Worm (Caenorhabditis elegans) whole organism, early embryonic: ENCODE data around the gene hpo-29.
A peak's percentile ranks its signal among the peaks of the same experiment; 100 is the strongest.

Source experiments
- B0310.2 ChIP-seq: sonication (generic microtip); optimal IDR thresholded peaks from 2 replicates; lab custom pipeline; 2016; ENCODE audit warnings: mild to moderate bottlenecking, missing genetic modification characterization, missing compliant biosample characterization
- F13C5.2 ChIP-seq: sonication (generic microtip); optimal IDR thresholded peaks from 2 replicates; lab custom pipeline; 2017; ENCODE audit warnings: mild to moderate bottlenecking, missing genetic modification characterization, inconsistent platforms, missing compliant biosample characterization
- aly-1 ChIP-seq: sonication (generic microtip); optimal IDR thresholded peaks from 2 replicates; lab custom pipeline; 2016; ENCODE audit warnings: missing genetic modification characterization, missing compliant biosample characterization
- ama-1 ChIP-seq: fragments of 150-350 bp; optimal IDR thresholded peaks from 2 replicates; lab custom pipeline; 2014
- ceh-13 ChIP-seq: fragments of 200-800 bp; sonication (Bioruptor generic); optimal IDR thresholded peaks from 2 replicates; lab custom pipeline; 2018; ENCODE audit warnings: mild to moderate bottlenecking, missing genetic modification characterization, missing compliant biosample characterization
- ceh-36 ChIP-seq: sonication (generic microtip); optimal IDR thresholded peaks from 2 replicates; lab custom pipeline; 2016; ENCODE audit warnings: missing genetic modification characterization, inconsistent platforms, missing compliant biosample characterization
- ets-7 ChIP-seq: sonication (generic microtip); optimal IDR thresholded peaks from 2 replicates; lab custom pipeline; 2016; ENCODE audit warnings: missing genotype, missing genetic modification characterization, missing compliant biosample characterization
- flt-1 ChIP-seq: fragments of 200-800 bp; sonication (Bioruptor generic); IDR thresholded peaks from 2 replicates; pipeline ENCODE4 v1.3.6; 2022; ENCODE audit warnings: missing genetic modification characterization, missing compliant biosample characterization
- hmbx-1 ChIP-seq: sonication (generic microtip); optimal IDR thresholded peaks from 2 replicates; lab custom pipeline; 2016; ENCODE audit warnings: mild to moderate bottlenecking, missing genetic modification characterization, missing compliant biosample characterization
- hmg-4 ChIP-seq: fragments of 200-800 bp; sonication (Bioruptor generic); optimal IDR thresholded peaks from 2 replicates; lab custom pipeline; 2018; ENCODE audit warnings: mild to moderate bottlenecking, missing genetic modification characterization, missing compliant biosample characterization
- hnd-1 ChIP-seq: sonication (generic microtip); optimal IDR thresholded peaks from 2 replicates; lab custom pipeline; 2016; ENCODE audit warnings: missing genetic modification characterization, missing compliant biosample characterization
- pes-1 ChIP-seq: fragments of 200-800 bp; sonication (Bioruptor generic); IDR thresholded peaks from 2 replicates; pipeline ENCODE4 v1.3.6; 2022; ENCODE audit warnings: missing genetic modification reagents, missing genetic modification characterization, missing compliant biosample characterization
- scrt-1 ChIP-seq: fragments of 200-800 bp; sonication (Bioruptor generic); IDR thresholded peaks from 2 replicates; pipeline ENCODE4 v1.3.6; 2022; ENCODE audit warnings: missing genetic modification characterization, missing compliant biosample characterization
- sea-1 ChIP-seq: fragments of 200-800 bp; sonication (Bioruptor generic); conservative IDR thresholded peaks from 2 replicates; pipeline ENCODE4 v1.3.6; 2022; ENCODE audit warnings: missing genetic modification characterization, missing compliant biosample characterization
- tbx-11 ChIP-seq: fragments of 200-800 bp; sonication (Bioruptor generic); IDR thresholded peaks from 2 replicates; pipeline ENCODE4 v1.3.6; 2022; ENCODE audit warnings: missing genetic modification characterization, missing compliant biosample characterization
- tbx-37 ChIP-seq: fragments of 200-800 bp; sonication (Bioruptor generic); conservative IDR thresholded peaks from 2 replicates; pipeline ENCODE4 v1.3.6; 2022; ENCODE audit warnings: missing genetic modification reagents, missing genetic modification characterization, missing compliant biosample characterization
- tra-4 ChIP-seq: sonication (generic microtip); optimal IDR thresholded peaks from 2 replicates; lab custom pipeline; 2017; ENCODE audit warnings: missing genetic modification characterization, missing compliant biosample characterization

The hpo-29 gene

DNA sequence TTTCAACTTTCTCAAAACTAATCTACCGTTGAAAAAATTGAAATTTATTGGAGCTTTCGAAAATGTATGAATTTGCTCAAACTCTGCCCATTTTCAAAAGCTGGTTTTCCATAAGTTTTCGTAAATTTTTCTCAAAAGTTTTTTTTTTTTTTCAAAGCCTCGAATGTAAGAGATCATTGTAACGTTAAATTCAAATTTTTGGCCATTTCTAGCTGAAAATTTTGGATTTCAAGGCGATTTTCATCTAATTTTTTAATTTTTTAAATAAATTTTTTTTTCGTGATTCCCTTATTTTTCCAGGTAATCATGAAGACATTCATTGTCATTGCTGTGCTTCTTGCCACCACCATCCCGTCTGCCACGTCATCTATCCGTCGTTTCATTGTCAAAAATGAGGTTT is 5.5 kb upstream of the hpo-29 start, which contains the start of gene hpo-38:
TSS of gene hpo-38 (plus strand) at position 301 of the 400 bp plus-strand sequence.
- TF ChIP-seq ceh-36 (tag; lab: Kevin White, UChicago), result no peak
- no peak for TF ChIP-seq ama-1 (lab: Kevin White, UChicago)
- TF ChIP-seq pes-1 (GFP tag; lab: Robert Waterston, UW), result no peak
- TF ChIP-seq B0310.2, result no peak
- no peak for TF ChIP-seq ets-7 (tag; lab: Kevin White, UChicago)
- no peak for TF ChIP-seq sea-1 (GFP tag; lab: Robert Waterston, UW)
- TF ChIP-seq ceh-13 (GFP tag; lab: Kevin White, UChicago), result no peak
- no peak for TF ChIP-seq F13C5.2 (tag; lab: Kevin White, UChicago)
- TF ChIP-seq flt-1 (GFP tag; lab: Robert Waterston, UW), result no peak
- no peak for TF ChIP-seq tbx-11
- no peak for TF ChIP-seq hnd-1 (tag; lab: Kevin White, UChicago)
- no peak for TF ChIP-seq aly-1
- no peak for TF ChIP-seq hmbx-1 (tag; lab: Kevin White, UChicago)
- no peak for TF ChIP-seq tra-4 (tag; lab: Kevin White, UChicago)
- no peak for TF ChIP-seq hmg-4
- TF ChIP-seq tbx-37 (GFP tag; lab: Robert Waterston, UW), result no peak
- no peak for TF ChIP-seq scrt-1 (GFP tag; lab: Robert Waterston, UW)

DNA sequence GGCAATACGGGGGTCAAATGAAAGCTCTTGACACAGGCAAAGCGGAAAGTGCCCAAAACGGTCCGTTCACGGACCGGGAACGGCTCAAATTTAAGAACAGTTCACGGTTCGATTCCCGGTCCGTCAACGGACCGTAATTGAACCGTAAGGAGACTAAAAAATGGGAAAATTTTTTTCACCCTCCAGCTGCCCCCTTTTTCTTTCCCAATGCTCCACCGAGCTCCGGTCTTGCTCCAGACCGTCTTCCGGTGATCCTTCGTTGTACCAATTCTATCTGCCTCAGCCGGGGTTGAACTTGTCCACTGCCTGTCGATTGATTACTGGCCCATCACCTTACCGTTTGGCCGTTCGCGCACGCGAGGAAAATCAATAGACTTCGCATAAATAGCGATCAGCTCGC is 2.7 kb upstream of the hpo-29 start:
- TF ChIP-seq scrt-1 (GFP tag; lab: Robert Waterston, UW) (peak; percentile 21; the same call in 1 of the 2 replicates), pes-1 (GFP tag; lab: Robert Waterston, UW) (0 out of 2 replicates have a peak, but pooled peaks have one; percentile 23)

- TF ChIP-seq F13C5.2 (tag; lab: Kevin White, UChicago), result peak; percentile 76
- TF ChIP-seq ama-1 (lab: Kevin White, UChicago), result peak; percentile 55
- 0 out of 2 replicates have a peak, but pooled peaks have one; percentile 28 for TF ChIP-seq pes-1 (GFP tag; lab: Robert Waterston, UW)
- no peak for TF ChIP-seq hmbx-1 (tag; lab: Kevin White, UChicago)
- no peak for TF ChIP-seq ets-7 (tag; lab: Kevin White, UChicago)
Observed at ce11 chrIII:235115-235514, 529 bp upstream of the hpo-29 start.

DNA sequence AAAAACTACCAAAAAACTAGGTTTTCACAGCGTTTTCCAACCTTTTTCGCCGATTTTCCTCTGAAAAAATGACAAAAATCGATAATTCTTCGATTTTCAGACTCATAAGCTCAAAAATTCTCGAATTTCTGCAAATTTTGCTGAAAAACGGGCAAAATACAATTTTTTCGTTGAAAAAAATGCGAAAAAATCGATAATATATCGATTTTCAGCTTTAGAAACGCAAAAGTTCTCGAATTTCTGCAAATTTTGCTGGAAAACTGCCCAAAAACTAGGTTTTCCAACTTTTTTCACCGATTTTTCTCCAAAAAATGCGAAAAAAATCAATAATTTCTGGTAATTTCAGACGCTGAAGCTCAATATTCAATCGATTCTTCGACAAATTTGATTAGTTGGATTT is 15.8 kb downstream of the hpo-29 start:
- TF ChIP-seq flt-1 (GFP tag; lab: Robert Waterston, UW) (no peak), ceh-13 (GFP tag; lab: Kevin White, UChicago) (no peak), tbx-11 (no peak)

DNA sequence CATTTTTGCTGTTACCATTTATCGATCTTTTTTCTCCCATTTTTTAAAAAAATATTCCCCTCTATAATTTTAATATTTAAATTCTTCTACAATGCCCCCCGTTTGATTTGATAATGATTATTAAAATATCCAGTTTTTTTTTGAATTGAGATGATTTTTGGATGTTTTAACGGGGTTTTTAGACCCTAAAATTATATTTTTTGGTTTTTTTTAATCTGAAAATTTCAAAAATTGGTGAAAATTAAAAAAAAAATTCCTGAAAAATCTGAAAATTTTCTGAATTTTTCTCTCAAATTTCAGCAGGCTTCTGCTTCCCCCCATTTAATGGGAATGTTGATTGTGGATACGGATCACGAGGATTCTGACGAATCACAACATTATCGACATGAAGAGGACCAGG is 18.6 kb downstream of the hpo-29 start, which contains the start of gene Y50D7A.3:
TSS of gene Y50D7A.3 (plus strand) at position 301 of the 400 bp plus-strand sequence.
- TF ChIP-seq tbx-11 (no peak), hmg-4 (no peak), B0310.2 (no peak), scrt-1 (GFP tag; lab: Robert Waterston, UW) (no peak), hnd-1 (tag; lab: Kevin White, UChicago) (no peak), F13C5.2 (tag; lab: Kevin White, UChicago) (no peak), ama-1 (lab: Kevin White, UChicago) (no peak), aly-1 (no peak), tbx-37 (GFP tag; lab: Robert Waterston, UW) (no peak), ceh-36 (tag; lab: Kevin White, UChicago) (no peak), flt-1 (GFP tag; lab: Robert Waterston, UW) (no peak), hmbx-1 (tag; lab: Kevin White, UChicago) (no peak)

- TF ChIP-seq tbx-37 (GFP tag; lab: Robert Waterston, UW) (no peak), ceh-13 (GFP tag; lab: Kevin White, UChicago) (no peak), hmg-4 (no peak), ama-1 (lab: Kevin White, UChicago) (no peak), F13C5.2 (tag; lab: Kevin White, UChicago) (no peak), pes-1 (GFP tag; lab: Robert Waterston, UW) (no peak), scrt-1 (GFP tag; lab: Robert Waterston, UW) (no peak), tra-4 (tag; lab: Kevin White, UChicago) (no peak), B0310.2 (no peak), flt-1 (GFP tag; lab: Robert Waterston, UW) (no peak), ets-7 (tag; lab: Kevin White, UChicago) (no peak)
Observed at ce11 chrIII:264790-265189, 29.1 kb downstream of the hpo-29 start, which contains the start of gene xpd-1. TSS of gene xpd-1 (plus strand) at chrIII:265090.

DNA sequence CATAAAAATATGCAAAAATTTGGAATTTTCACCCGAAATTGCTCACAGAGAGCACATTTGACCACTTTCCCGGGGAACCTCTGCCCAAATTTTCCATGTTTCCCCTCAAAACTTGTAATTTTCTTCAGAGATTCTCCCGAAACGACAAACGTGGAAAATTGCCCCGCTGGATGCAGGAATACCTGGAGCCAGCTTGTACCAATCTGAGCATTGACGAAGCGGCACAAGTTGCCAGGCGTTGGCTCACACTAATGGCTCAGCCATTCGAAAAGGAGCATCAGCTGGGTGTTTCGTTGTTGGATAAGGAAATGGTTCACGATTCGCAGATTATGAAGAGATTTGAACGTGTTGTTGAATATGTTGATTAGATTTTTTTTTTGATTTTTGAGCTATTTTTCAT is 46.9 kb downstream of the hpo-29 start:
- TF ChIP-seq ceh-13 (GFP tag; lab: Kevin White, UChicago), result no peak

- no peak for TF ChIP-seq ama-1 (lab: Kevin White, UChicago)
- TF ChIP-seq ceh-36 (tag; lab: Kevin White, UChicago), result no peak
- TF ChIP-seq hmbx-1 (tag; lab: Kevin White, UChicago), result no peak
- no peak for TF ChIP-seq tbx-11
- TF ChIP-seq sea-1 (GFP tag; lab: Robert Waterston, UW), result no peak
- TF ChIP-seq B0310.2, result no peak
- no peak for TF ChIP-seq pes-1 (GFP tag; lab: Robert Waterston, UW)
- TF ChIP-seq ceh-13 (GFP tag; lab: Kevin White, UChicago), result no peak
- TF ChIP-seq tra-4 (tag; lab: Kevin White, UChicago), result no peak
- no peak for TF ChIP-seq flt-1 (GFP tag; lab: Robert Waterston, UW)
- no peak for TF ChIP-seq hnd-1 (tag; lab: Kevin White, UChicago)
- no peak for TF ChIP-seq hmg-4
- no peak for TF ChIP-seq tbx-37 (GFP tag; lab: Robert Waterston, UW)
- no peak for TF ChIP-seq aly-1
- TF ChIP-seq scrt-1 (GFP tag; lab: Robert Waterston, UW), result no peak
Observed at ce11 chrIII:283817-284216, 48.2 kb downstream of the hpo-29 start, which contains the start of gene taco-1. TSS of gene taco-1 (plus strand) at chrIII:284117.
